Fruit fly (Drosophila melanogaster): ENCODE data around the gene CG4080.

Gene CG4080

dm6 chr3L:9424528-9424911 lies 25.5 kb upstream of the CG4080 start (continued):
- TF ChIP-seq dmrt99B (tag; optimal IDR thresholded peaks at IDR 0.05) (peak; percentile 23), ash1 (GFP tag; optimal IDR thresholded peaks at IDR 0.05) (no peak), Mes4 (GFP tag; optimal IDR thresholded peaks at IDR 0.05) (no peak), lab (GFP tag; optimal IDR thresholded peaks at IDR 0.05) (peak; percentile 38), repo (GFP tag; optimal IDR thresholded peaks at IDR 0.05) (no peak), cwo (GFP tag; optimal IDR thresholded peaks at IDR 0.05) (peak; percentile 15), CG16815 (GFP tag; optimal IDR thresholded peaks at IDR 0.05) (no peak), klu (GFP tag; IDR thresholded peaks at IDR 0.05) (no peak), CG4282 (GFP tag; optimal IDR thresholded peaks at IDR 0.05) (no peak), CG3995 (GFP tag; optimal IDR thresholded peaks at IDR 0.05) (peak; percentile 27), Lim3 (GFP tag; IDR thresholded peaks at IDR 0.05) (no peak), Hr51 (GFP tag; optimal IDR thresholded peaks at IDR 0.05) (peak in 1 of 2 experiments; percentile 71), NfI (GFP tag; optimal IDR thresholded peaks at IDR 0.05) (peak; percentile 10), CG3281 (GFP tag; optimal IDR thresholded peaks at IDR 0.05) (peak; percentile 39), Med (GFP tag) (peak; percentile 62), z (GFP tag; IDR thresholded peaks at IDR 0.05) (no peak), Dip3 (GFP tag; optimal IDR thresholded peaks at IDR 0.05) (no peak), CG7987 (GFP tag; optimal IDR thresholded peaks at IDR 0.05) (no peak), CG9727 (GFP tag; optimal IDR thresholded peaks at IDR 0.05) (peak; percentile 48), CG8924 (tag; optimal IDR thresholded peaks at IDR 0.05) (peak; percentile 64), exex (tag; optimal IDR thresholded peaks at IDR 0.05) (no peak), peb (GFP tag; IDR thresholded peaks at IDR 0.05) (no peak), CG8388 (GFP tag; optimal IDR thresholded peaks at IDR 0.05) (peak; percentile 52), Dll (GFP tag; IDR thresholded peaks at IDR 0.05; ENCODE audit: partially characterized antibody) (no peak), CG15269 (tag; optimal IDR thresholded peaks at IDR 0.05) (peak; percentile 70), Awh (GFP tag; IDR thresholded peaks at IDR 0.05) (no peak), lbe (GFP tag; optimal IDR thresholded peaks at IDR 0.05) (peak; percentile 59), Hand (GFP tag; optimal IDR thresholded peaks at IDR 0.05) (peak; percentile 26), CG12769 (tag; optimal IDR thresholded peaks at IDR 0.05) (no peak), CrebB (tag; optimal IDR thresholded peaks at IDR 0.05) (peak; percentile 21), ERR (GFP tag; optimal IDR thresholded peaks at IDR 0.05) (no peak), CG1792 (GFP tag; optimal IDR thresholded peaks at IDR 0.05) (no peak), aop (GFP tag; IDR thresholded peaks at IDR 0.05) (no peak), CG34422 (GFP tag; IDR thresholded peaks at IDR 0.05) (no peak; the same call in 2 of the 3 replicates), CG7745 (tag; optimal IDR thresholded peaks at IDR 0.05) (no peak), emc (GFP tag; optimal IDR thresholded peaks at IDR 0.05) (no peak), sna (GFP tag; IDR thresholded peaks at IDR 0.05; ENCODE audit: partially characterized antibody) (no peak), tup (GFP tag; optimal IDR thresholded peaks at IDR 0.05) (no peak), CG15514 (GFP tag; optimal IDR thresholded peaks at IDR 0.05) (peak; percentile 20), CG14965 (GFP tag; optimal IDR thresholded peaks at IDR 0.05; ENCODE audit: borderline replicate concordance) (no peak), Max (GFP tag; optimal IDR thresholded peaks at IDR 0.05) (peak; percentile 4), Camta (GFP tag; optimal IDR thresholded peaks at IDR 0.05) (no peak), Dad (GFP tag; optimal IDR thresholded peaks at IDR 0.05) (no peak), dysf (GFP tag; IDR thresholded peaks at IDR 0.05) (no peak), tap (tag; optimal IDR thresholded peaks at IDR 0.05) (peak; percentile 61), Hr78 (GFP tag; optimal IDR thresholded peaks at IDR 0.05) (no peak), CG5953 (GFP tag; IDR thresholded peaks at IDR 0.05) (no peak), Ets97D (GFP tag; optimal IDR thresholded peaks at IDR 0.05) (no peak), CG30431 (GFP tag; optimal IDR thresholded peaks at IDR 0.05) (no peak), usp (GFP tag; optimal IDR thresholded peaks at IDR 0.05) (no peak), Hr3 (GFP tag; optimal IDR thresholded peaks at IDR 0.05) (no peak)

Measured in whole organism, embryonic.